Worm (Caenorhabditis elegans): ENCODE results near the gene tbck-1.

Gene tbck-1

ce11 chrII:4802917-4803316, 25.4 kb upstream of the tbck-1 start:
- TF ChIP-seq nhr-80 (tag; optimal IDR thresholded peaks at IDR 0.05), result peak; percentile 63
- TF ChIP-seq ama-1 (optimal IDR thresholded peaks at IDR 0.05), result no peak
- TF ChIP-seq ama-1 (GFP tag; optimal IDR thresholded peaks at IDR 0.05), result no peak
- TF ChIP-seq tbp1 (GFP tag; optimal IDR thresholded peaks at IDR 0.05), result no peak

DNA sequence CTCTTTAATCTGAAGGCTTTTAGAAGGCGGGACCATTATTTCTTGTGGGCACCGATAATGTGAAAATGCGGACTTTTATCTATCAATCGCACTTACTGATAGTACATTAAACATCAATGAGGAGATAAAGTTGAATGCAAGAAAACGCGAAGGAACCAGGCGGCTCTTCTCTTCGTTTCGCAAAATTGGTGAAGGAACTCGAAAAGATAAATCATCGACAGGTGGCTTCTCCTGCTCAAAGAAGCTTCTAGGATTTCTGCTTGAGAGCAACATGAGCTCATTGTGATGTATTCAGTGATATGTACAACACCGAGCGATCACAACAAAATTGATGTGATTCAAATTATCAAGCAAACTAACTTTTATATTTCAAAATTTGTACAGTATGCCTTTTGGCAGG, 22.6 kb upstream of the tbck-1 start:
- TF ChIP-seq lir-1 (GFP tag; conservative IDR thresholded peaks at IDR 0.05) (no peak), mel-28 (tag; optimal IDR thresholded peaks at IDR 0.05; ENCODE audit: borderline replicate concordance) (no peak), lin-54 (GFP tag; optimal IDR thresholded peaks at IDR 0.05) (no peak), F57A8.1 (GFP tag; optimal IDR thresholded peaks at IDR 0.05) (no peak), die-1 (tag; optimal IDR thresholded peaks at IDR 0.05) (no peak), ccch-3 (GFP tag; optimal IDR thresholded peaks at IDR 0.05) (no peak), F10E7.11 (tag; optimal IDR thresholded peaks at IDR 0.05) (no peak), Y67H2A.10 (GFP tag; conservative IDR thresholded peaks at IDR 0.05) (no peak), B0035.1 (tag; optimal IDR thresholded peaks at IDR 0.05) (no peak), sdz-38 (tag; optimal IDR thresholded peaks at IDR 0.05) (no peak), K12H6.12 (tag; optimal IDR thresholded peaks at IDR 0.05) (no peak), fkh-3 (tag; optimal IDR thresholded peaks at IDR 0.05) (no peak), dpff-1 (tag; optimal IDR thresholded peaks at IDR 0.05) (no peak), K11D2.4 (GFP tag; IDR thresholded peaks at IDR 0.05) (no peak), ztf-6 (GFP tag; IDR thresholded peaks at IDR 0.05) (no peak), atf-7 (tag; optimal IDR thresholded peaks at IDR 0.05) (no peak)

ce11 chrII:4806261-4806660, 22.1 kb upstream of the tbck-1 start:
- TF ChIP-seq attf-5 (GFP tag; optimal IDR thresholded peaks at IDR 0.05) (no peak), bed-2 (GFP tag; IDR thresholded peaks at IDR 0.05) (no peak), sdz-38 (tag; optimal IDR thresholded peaks at IDR 0.05) (no peak), B0261.1 (tag; optimal IDR thresholded peaks at IDR 0.05) (no peak), ztf-26 (tag; optimal IDR thresholded peaks at IDR 0.05) (no peak), let-607 (tag; optimal IDR thresholded peaks at IDR 0.05) (no peak), atf-7 (tag; optimal IDR thresholded peaks at IDR 0.05) (no peak), snpc-4 (GFP tag; optimal IDR thresholded peaks at IDR 0.05) (no peak), snpc-4 (tag; optimal IDR thresholded peaks at IDR 0.05) (no peak), mes-4 (tag; optimal IDR thresholded peaks at IDR 0.05) (no peak), rcor-1 (GFP tag; IDR thresholded peaks at IDR 0.05) (no peak), F33H1.4 (GFP tag; IDR thresholded peaks at IDR 0.05) (no peak), B0019.2 (GFP tag; conservative IDR thresholded peaks at IDR 0.05) (no peak), sptf-2 (GFP tag; optimal IDR thresholded peaks at IDR 0.05) (no peak), madf-6 (GFP tag; IDR thresholded peaks at IDR 0.05) (no peak), hsf-1 (GFP tag; IDR thresholded peaks at IDR 0.05) (no peak), lin-26 (GFP tag; IDR thresholded peaks at IDR 0.05) (no peak), F57C9.4 (tag; optimal IDR thresholded peaks at IDR 0.05) (no peak), Y56A3A.18 (GFP tag; IDR thresholded peaks at IDR 0.05) (no peak)

- TF ChIP-seq hrde-1 (tag; optimal IDR thresholded peaks at IDR 0.05; ENCODE audit: borderline replicate concordance), result no peak
- TF ChIP-seq Y67H2A.10 (GFP tag; conservative IDR thresholded peaks at IDR 0.05), result no peak
- TF ChIP-seq B0261.1 (tag; optimal IDR thresholded peaks at IDR 0.05), result no peak
- TF ChIP-seq F57A8.1 (GFP tag; optimal IDR thresholded peaks at IDR 0.05), result no peak
- TF ChIP-seq nhr-90 (tag; optimal IDR thresholded peaks at IDR 0.05), result no peak
- no peak for TF ChIP-seq xnd-1 (tag; optimal IDR thresholded peaks at IDR 0.05)
- TF ChIP-seq Y53G8AR.9 (GFP tag; conservative IDR thresholded peaks at IDR 0.05), result no peak
- no peak for TF ChIP-seq ccch-3 (GFP tag; optimal IDR thresholded peaks at IDR 0.05)
- no peak for TF ChIP-seq ceh-40 (GFP tag; IDR thresholded peaks at IDR 0.05)
- no peak for TF ChIP-seq ztf-3 (GFP tag; optimal IDR thresholded peaks at IDR 0.05)
- no peak for TF ChIP-seq ekl-4 (GFP tag; IDR thresholded peaks at IDR 0.05)
- no peak for TF ChIP-seq ztf-6 (GFP tag; IDR thresholded peaks at IDR 0.05)
- no peak for TF ChIP-seq athp-1 (tag; optimal IDR thresholded peaks at IDR 0.05)
- no peak for TF ChIP-seq dpl-1 (GFP tag; optimal IDR thresholded peaks at IDR 0.05)
These were observed 21.6 kb upstream of the tbck-1 start for ce11 chrII:4806726-4807125.

Measured in whole organism, young adult.